Worm (Caenorhabditis elegans) whole organism, young adult: ENCODE data around the gene sri-1.

ENCODE experiments used
- B0019.2 ChIP-seq: fragments of 200-800 bp; sonication (Bioruptor generic); conservative IDR thresholded peaks from 2 replicates; pipeline ENCODE4 v1.3.6; 2022; ENCODE audit warnings: missing genetic modification reagents, missing genetic modification characterization, missing compliant biosample characterization
- B0261.1 ChIP-seq: sonication (generic microtip); optimal IDR thresholded peaks from 2 replicates; lab custom pipeline; 2016; ENCODE audit warnings: mild to moderate bottlenecking, missing genetic modification characterization, moderate library complexity, missing compliant biosample characterization
- F33H1.4 ChIP-seq: fragments of 200-800 bp; sonication (Bioruptor generic); IDR thresholded peaks from 2 replicates; pipeline ENCODE4 v1.3.6; 2022; ENCODE audit warnings: missing genetic modification reagents, missing genetic modification characterization, missing compliant biosample characterization
- F37B4.10 ChIP-seq: fragments of 200-800 bp; sonication (Bioruptor generic); IDR thresholded peaks from 2 replicates; pipeline ENCODE4 v1.3.6; 2022; ENCODE audit warnings: missing genetic modification characterization, missing compliant biosample characterization
- F39B2.1 ChIP-seq: fragments of 200-800 bp; sonication (Bioruptor generic); IDR thresholded peaks from 2 replicates; pipeline ENCODE4 v1.3.6; 2022; ENCODE audit warnings: missing genetic modification reagents, missing genetic modification characterization, missing compliant biosample characterization
- F49E8.2 ChIP-seq: sonication (generic microtip); optimal IDR thresholded peaks from 3 replicates; lab custom pipeline; 2017; ENCODE audit warnings: missing genetic modification characterization, mild to moderate bottlenecking, missing compliant biosample characterization, antibody characterized with exemption, moderate library complexity; ENCODE audit not compliant: insufficient read depth
- F52B5.7 ChIP-seq: sonication (generic microtip); optimal IDR thresholded peaks from 2 replicates; lab custom pipeline; 2016; ENCODE audit warnings: mild to moderate bottlenecking, missing genetic modification characterization, missing compliant biosample characterization
- F55B11.4 ChIP-seq: sonication (generic microtip); optimal IDR thresholded peaks from 2 replicates; lab custom pipeline; 2016; ENCODE audit warnings: missing compliant biosample characterization, missing genetic modification characterization, borderline replicate concordance; ENCODE audit not compliant: insufficient read depth
- T07F8.4 ChIP-seq: sonication (generic microtip); optimal IDR thresholded peaks from 2 replicates; lab custom pipeline; 2016; ENCODE audit warnings: mild to moderate bottlenecking, missing genetic modification characterization, moderate library complexity, missing compliant biosample characterization
- Y79H2A.3 ChIP-seq: fragments of 200-800 bp; sonication (Bioruptor generic); conservative IDR thresholded peaks from 2 replicates; pipeline ENCODE4 v1.3.6; 2022; ENCODE audit warnings: missing genetic modification reagents, missing genetic modification characterization, missing compliant biosample characterization
- Y95B8A.8 ChIP-seq: fragments of 200-800 bp; sonication (Bioruptor generic); IDR thresholded peaks from 2 replicates; pipeline ENCODE4 v1.3.6; 2022; ENCODE audit warnings: missing genetic modification reagents, missing genetic modification characterization, missing compliant biosample characterization
- akir-1 ChIP-seq: fragments of 200-800 bp; sonication (Bioruptor generic); optimal IDR thresholded peaks from 2 replicates; lab custom pipeline; 2018; ENCODE audit warnings: mild to moderate bottlenecking, missing genetic modification characterization, moderate library complexity, missing compliant biosample characterization
- aptf-2 ChIP-seq: fragments of 200-800 bp; sonication (Bioruptor generic); conservative IDR thresholded peaks from 2 replicates; pipeline ENCODE4 v1.3.6; 2022; ENCODE audit warnings: missing genetic modification reagents, missing genetic modification characterization, missing compliant biosample characterization
- atf-7 ChIP-seq: sonication (generic microtip); optimal IDR thresholded peaks from 2 replicates; lab custom pipeline; 2017; ENCODE audit warnings: mild to moderate bottlenecking, missing genetic modification characterization, missing compliant biosample characterization
- athp-1 ChIP-seq: sonication (generic microtip); optimal IDR thresholded peaks from 2 replicates; lab custom pipeline; 2017; ENCODE audit warnings: mild to moderate bottlenecking, missing genetic modification characterization, missing compliant biosample characterization
- attf-5 ChIP-seq: fragments of 200-800 bp; sonication (Bioruptor generic); optimal IDR thresholded peaks from 2 replicates; lab custom pipeline; 2018; ENCODE audit warnings: mild to moderate bottlenecking, missing genetic modification characterization, missing compliant biosample characterization
- ccch-3 ChIP-seq: fragments of 200-800 bp; sonication (Bioruptor generic); optimal IDR thresholded peaks from 2 replicates; lab custom pipeline; 2018; ENCODE audit warnings: mild to moderate bottlenecking, missing genetic modification characterization, missing compliant biosample characterization
- cebp-1 ChIP-seq, 2 experiments: fragments of 200-800 bp in 1 of 2; sonication (Bioruptor generic) in 1 of 2; sonication (generic microtip) in 1 of 2; IDR thresholded peaks in 1 of 2; optimal IDR thresholded peaks in 1 of 2; 2 replicates each; pipeline versions ENCODE4 v1.3.6 to Lab custom; 2017 to 2022; ENCODE audit warnings: missing compliant biosample characterization in 2 of 2, missing genetic modification characterization in 2 of 2, mild to moderate bottlenecking in 1 of 2, missing genetic modification reagents in 1 of 2, moderate library complexity in 1 of 2
- ceh-40 ChIP-seq: fragments of 200-800 bp; sonication (Bioruptor generic); IDR thresholded peaks from 2 replicates; pipeline ENCODE4 v1.3.6; 2022; ENCODE audit warnings: missing genetic modification characterization, missing compliant biosample characterization
- dox-1 ChIP-seq: fragments of 200-800 bp; sonication (Bioruptor generic); IDR thresholded peaks from 2 replicates; pipeline ENCODE4 v1.3.6; 2022; ENCODE audit warnings: missing genetic modification reagents, missing genetic modification characterization, missing compliant biosample characterization
- efl-1 ChIP-seq: fragments of 150-350 bp; optimal IDR thresholded peaks from 2 replicates; lab custom pipeline; 2014; ENCODE audit warnings: missing biosample characterization, missing genetic modification reagents, missing genetic modification characterization
- egl-18 ChIP-seq: fragments of 200-800 bp; sonication (Bioruptor generic); IDR thresholded peaks from 2 replicates; pipeline ENCODE4 v1.3.6; 2022; ENCODE audit warnings: missing genetic modification reagents, missing genetic modification characterization, missing compliant biosample characterization
- him-1 ChIP-seq: sonication (generic microtip); optimal IDR thresholded peaks from 2 replicates; lab custom pipeline; 2016; ENCODE audit warnings: missing genotype, missing genetic modification reagents, missing genetic modification characterization, missing compliant biosample characterization
- hmg-1.2 ChIP-seq: fragments of 200-800 bp; sonication (Bioruptor generic); IDR thresholded peaks from 2 replicates; pipeline ENCODE4 v1.3.6; 2022; ENCODE audit warnings: missing genetic modification reagents, missing genetic modification characterization, missing compliant biosample characterization
- hsf-1 ChIP-seq: fragments of 200-800 bp; sonication (Bioruptor generic); IDR thresholded peaks from 2 replicates; pipeline ENCODE4 v1.3.6; 2022; ENCODE audit warnings: missing genetic modification reagents, missing genetic modification characterization, missing compliant biosample characterization
- let-607 ChIP-seq, 2 experiments: fragments of 200-800 bp in 1 of 2; sonication (Bioruptor generic) in 1 of 2; sonication (generic microtip) in 1 of 2; optimal IDR thresholded peaks; 2 replicates each; lab custom pipeline; 2016 to 2018; ENCODE audit warnings: mild to moderate bottlenecking in 2 of 2, missing compliant biosample characterization in 2 of 2, missing genetic modification characterization in 2 of 2, moderate library complexity in 2 of 2, missing genotype in 1 of 2
- lin-35 ChIP-seq, 3 experiments: fragments of 150-350 bp in 2 of 3; sonication (generic microtip) in 1 of 3; optimal IDR thresholded peaks; 2 replicates each; lab custom pipeline; 2014 to 2018; ENCODE audit warnings: missing biosample characterization in 3 of 3, missing genetic modification characterization in 3 of 3, missing genetic modification reagents in 3 of 3
- lin-40 ChIP-seq: sonication (generic microtip); optimal IDR thresholded peaks from 2 replicates; lab custom pipeline; 2016; ENCODE audit warnings: missing genetic modification characterization, mild to moderate bottlenecking, missing compliant biosample characterization, missing genotype, missing genetic modification reagents
- lin-54 ChIP-seq: fragments of 200-800 bp; sonication (Bioruptor generic); optimal IDR thresholded peaks from 2 replicates; lab custom pipeline; 2018; ENCODE audit warnings: mild to moderate bottlenecking, missing genetic modification characterization, missing compliant biosample characterization
- madf-10 ChIP-seq: sonication (generic microtip); optimal IDR thresholded peaks from 2 replicates; lab custom pipeline; 2016; ENCODE audit warnings: mild to moderate bottlenecking, missing genetic modification characterization, missing compliant biosample characterization
- mes-4 ChIP-seq: sonication (generic microtip); optimal IDR thresholded peaks from 2 replicates; lab custom pipeline; 2016; ENCODE audit warnings: missing genotype, missing genetic modification characterization, missing compliant biosample characterization
- nfyb-1 ChIP-seq: fragments of 200-800 bp; sonication (Bioruptor generic); IDR thresholded peaks from 2 replicates; pipeline ENCODE4 v1.3.6; 2022; ENCODE audit warnings: missing genetic modification reagents, missing genetic modification characterization, missing compliant biosample characterization
- nhr-80 ChIP-seq: sonication (generic microtip); optimal IDR thresholded peaks from 2 replicates; lab custom pipeline; 2016; ENCODE audit warnings: missing genetic modification characterization, missing compliant biosample characterization
- pha-4 ChIP-seq: fragments of 150-350 bp; sonication (generic microtip); optimal IDR thresholded peaks from 2 replicates; lab custom pipeline; 2014; ENCODE audit warnings: missing biosample characterization, missing genetic modification reagents, missing genetic modification characterization
- snpc-1.1 ChIP-seq: sonication (generic microtip); optimal IDR thresholded peaks from 2 replicates; lab custom pipeline; 2017; ENCODE audit warnings: missing genetic modification characterization, mild to moderate bottlenecking, missing compliant biosample characterization, antibody characterized with exemption, moderate library complexity, missing genotype, missing genetic modification reagents; ENCODE audit not compliant: insufficient read depth
- snpc-1.3 ChIP-seq: sonication (generic microtip); optimal IDR thresholded peaks from 2 replicates; lab custom pipeline; 2017; ENCODE audit warnings: missing genetic modification characterization, mild to moderate bottlenecking, missing compliant biosample characterization, antibody characterized with exemption, moderate library complexity, missing genotype, missing genetic modification reagents; ENCODE audit not compliant: insufficient read depth
- somi-1 ChIP-seq: fragments of 200-800 bp; sonication (Bioruptor generic); optimal IDR thresholded peaks from 2 replicates; lab custom pipeline; 2018; ENCODE audit warnings: mild to moderate bottlenecking, missing genetic modification characterization, missing compliant biosample characterization
- tbp1 ChIP-seq: fragments of 200-800 bp; sonication (Bioruptor generic); optimal IDR thresholded peaks from 2 replicates; lab custom pipeline; 2018; ENCODE audit warnings: mild to moderate bottlenecking, missing genetic modification characterization, missing compliant biosample characterization
- zfh-2 ChIP-seq: fragments of 200-800 bp; sonication (Bioruptor generic); conservative IDR thresholded peaks from 2 replicates; pipeline ENCODE4 v1.3.6; 2022; ENCODE audit warnings: missing genetic modification reagents, missing genetic modification characterization, missing compliant biosample characterization
- ztf-22 ChIP-seq: fragments of 200-800 bp; sonication (Bioruptor generic); optimal IDR thresholded peaks from 2 replicates; lab custom pipeline; 2018; ENCODE audit warnings: mild to moderate bottlenecking, missing genetic modification characterization, moderate library complexity, missing compliant biosample characterization
- ztf-25 ChIP-seq: fragments of 200-800 bp; sonication (Bioruptor generic); IDR thresholded peaks from 2 replicates; pipeline ENCODE4 v1.3.6; 2022; ENCODE audit warnings: missing genetic modification reagents, missing genetic modification characterization, missing compliant biosample characterization
- ztf-28 ChIP-seq: fragments of 200-800 bp; sonication (Bioruptor generic); IDR thresholded peaks from 2 replicates; pipeline ENCODE4 v1.3.6; 2022; ENCODE audit warnings: missing genetic modification reagents, missing genetic modification characterization, missing compliant biosample characterization
- ztf-6 ChIP-seq: fragments of 200-800 bp; sonication (Bioruptor generic); IDR thresholded peaks from 2 replicates; pipeline ENCODE4 v1.3.6; 2022; ENCODE audit warnings: missing genetic modification reagents, missing genetic modification characterization, missing compliant biosample characterization

sri-1 gene

DNA sequence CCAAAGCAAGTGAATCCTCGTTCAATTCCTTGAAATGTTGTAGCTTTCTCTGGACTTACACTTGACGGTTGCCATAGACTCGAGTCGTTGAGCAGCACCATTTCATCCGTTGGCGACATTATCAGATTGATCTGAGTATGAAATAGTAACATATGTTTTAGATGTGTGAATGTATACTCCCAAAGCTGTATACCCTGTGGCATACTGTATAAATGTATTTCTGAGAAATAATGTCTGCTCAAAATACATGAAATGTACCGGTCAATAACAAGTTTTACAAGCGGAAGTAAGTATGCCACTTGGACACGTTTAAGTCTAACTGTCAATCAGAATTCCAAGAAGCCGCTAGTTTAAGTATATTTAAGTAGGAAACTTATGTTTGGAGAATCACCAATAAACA, 42.1 kb upstream of the sri-1 start, which contains the start of gene str-233:
str-233 (minus strand) TSS at position 101 of the 400 bp plus-strand sequence.
- TF ChIP-seq snpc-1.1 = no peak
- TF ChIP-seq egl-18 (GFP tag; lab: Robert Waterston, UW) = no peak
- no peak for TF ChIP-seq ceh-40
- TF ChIP-seq F37B4.10 (GFP tag; lab: Robert Waterston, UW) = no peak
- TF ChIP-seq tbp1 = no peak
- no peak for TF ChIP-seq akir-1
- no peak for TF ChIP-seq him-1 (tag; lab: Kevin White, UChicago)
- no peak for TF ChIP-seq hmg-1.2 (GFP tag; lab: Robert Waterston, UW)
- TF ChIP-seq, all 124 proteins: peak for 0

DNA sequence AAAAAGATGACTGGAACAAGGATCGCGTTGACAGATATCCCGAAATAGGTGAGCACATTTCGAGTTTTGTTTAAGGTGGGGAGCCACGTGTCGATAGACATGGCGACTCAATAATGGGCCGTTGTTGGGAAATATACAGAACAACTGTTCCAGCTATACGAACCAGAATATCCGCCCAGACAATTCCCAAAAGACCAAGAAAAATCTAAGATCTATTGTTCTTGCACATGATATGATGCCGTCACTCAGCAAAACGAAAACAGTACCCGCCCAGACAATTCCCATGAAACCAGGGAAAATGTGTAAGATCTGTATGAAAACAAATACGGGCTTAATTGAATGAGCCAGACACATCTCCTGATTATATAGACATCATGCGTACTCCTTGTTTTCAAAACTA, 40.1 kb upstream of the sri-1 start, which contains the start of gene str-231:
str-231 (minus strand) TSS at position 101 of the 400 bp plus-strand sequence.
- TF ChIP-seq B0019.2 = no peak
- no peak for TF ChIP-seq aptf-2 (GFP tag; lab: Robert Waterston, UW)
- no peak for TF ChIP-seq ztf-25 (GFP tag; lab: Robert Waterston, UW)
- no peak for TF ChIP-seq F55B11.4
- no peak for TF ChIP-seq lin-35 (GFP tag; optimal IDR thresholded peaks at IDR 0.05; lab: Kevin White, UChicago)
- no peak for TF ChIP-seq zfh-2
- TF ChIP-seq B0261.1 = no peak
- TF ChIP-seq let-607 (tag; optimal IDR thresholded peaks at IDR 0.05; lab: Kevin White, UChicago) = no peak
- no peak for TF ChIP-seq somi-1 (GFP tag; lab: Kevin White, UChicago)
- no peak for TF ChIP-seq pha-4 (tag; lab: Kevin White, UChicago)
- TF ChIP-seq lin-54 (GFP tag; lab: Kevin White, UChicago) = no peak
- no peak for TF ChIP-seq athp-1 (tag; lab: Kevin White, UChicago)
- no peak for TF ChIP-seq F49E8.2 (tag; lab: Kevin White, UChicago)
- TF ChIP-seq ztf-22 (GFP tag; lab: Kevin White, UChicago) = no peak
- no peak for TF ChIP-seq ztf-6 (GFP tag; lab: Robert Waterston, UW)
- TF ChIP-seq F37B4.10 (GFP tag; lab: Robert Waterston, UW) = no peak

DNA sequence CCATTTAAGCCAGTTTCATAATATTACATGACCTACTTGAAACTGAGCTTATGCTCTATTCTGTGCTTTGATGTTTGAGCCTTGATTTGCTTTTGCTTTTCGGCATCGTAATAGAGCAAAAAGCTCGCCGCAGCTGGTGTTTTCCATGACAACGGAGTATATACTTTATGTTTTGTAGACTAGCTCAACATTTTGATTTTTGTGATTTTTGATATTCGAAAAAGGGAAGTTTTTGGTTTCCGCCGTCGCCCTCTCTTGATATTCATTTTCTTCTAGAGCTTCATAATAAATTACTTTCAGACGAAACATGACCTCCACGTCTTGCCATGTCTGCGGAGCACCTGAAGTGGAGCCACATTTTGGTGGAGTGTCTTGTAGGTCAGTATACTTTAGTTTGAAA, 34.8 kb upstream of the sri-1 start, which contains the start of gene nhr-63:
nhr-63 (plus strand) TSS at position 301 of the 400 bp plus-strand sequence.
- TF ChIP-seq B0019.2 (no peak), Y79H2A.3 (no peak), F33H1.4 (GFP tag; lab: Robert Waterston, UW) (no peak), efl-1 (GFP tag; lab: Kevin White, UChicago) (no peak)

DNA sequence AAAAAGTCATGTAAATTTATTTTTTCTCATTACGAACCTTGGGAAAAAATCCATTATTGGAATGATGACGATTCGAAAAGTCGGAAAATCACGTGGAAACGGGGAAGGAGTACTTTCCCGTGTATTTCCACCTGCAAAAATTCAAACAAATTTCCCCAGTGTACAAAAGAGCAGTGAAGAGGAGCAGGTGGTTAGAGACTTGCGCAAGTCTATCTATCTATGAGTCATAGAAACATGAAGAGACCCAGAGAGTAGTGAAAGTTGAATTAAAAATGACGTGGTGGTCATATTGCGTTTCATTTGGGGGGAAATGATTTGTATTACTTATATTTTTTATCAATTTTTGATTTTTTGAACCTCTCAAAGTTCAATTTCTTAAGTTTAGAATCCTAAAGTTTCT, 33.0 kb upstream of the sri-1 start, which contains the start of gene nhr-50:
nhr-50 (minus strand) TSS at position 199 of the 400 bp plus-strand sequence.
- TF ChIP-seq nhr-80 (tag; lab: Kevin White, UChicago) = peak; percentile 78
- no peak for TF ChIP-seq T07F8.4 (tag; lab: Kevin White, UChicago)
- TF ChIP-seq hsf-1 (GFP tag; lab: Robert Waterston, UW) = no peak
- no peak for TF ChIP-seq Y95B8A.8 (GFP tag; lab: Robert Waterston, UW)
- TF ChIP-seq lin-40 (tag; lab: Kevin White, UChicago) = no peak
- TF ChIP-seq lin-54 (GFP tag; lab: Kevin White, UChicago) = no peak
- no peak for TF ChIP-seq F49E8.2 (tag; lab: Kevin White, UChicago)
- no peak for TF ChIP-seq ztf-28
- TF ChIP-seq cebp-1 (GFP tag; IDR thresholded peaks at IDR 0.05; lab: Robert Waterston, UW) = no peak; the same call in 1 of the 2 replicates
- TF ChIP-seq cebp-1 (tag; optimal IDR thresholded peaks at IDR 0.05; lab: Kevin White, UChicago) = no peak
- no peak for TF ChIP-seq snpc-1.3
- no peak for TF ChIP-seq ccch-3 (GFP tag; lab: Kevin White, UChicago)
- TF ChIP-seq snpc-1.1 = no peak
- TF ChIP-seq F39B2.1 (GFP tag; lab: Robert Waterston, UW) = no peak
- TF ChIP-seq F52B5.7 (tag; lab: Kevin White, UChicago) = no peak
- no peak for TF ChIP-seq mes-4
- no peak for TF ChIP-seq madf-10 (tag; lab: Kevin White, UChicago)
- TF ChIP-seq hmg-1.2 (GFP tag; lab: Robert Waterston, UW) = peak; percentile 58; the same call in 1 of the 2 replicates
- TF ChIP-seq atf-7 (tag; lab: Kevin White, UChicago) = peak; percentile 77
- peak; percentile 50; the same call in 1 of the 2 replicates for TF ChIP-seq dox-1
- TF ChIP-seq attf-5 = peak; percentile 20
- peak; percentile 34; the same call in 1 of the 2 replicates for TF ChIP-seq nfyb-1
